Fruit fly (Drosophila melanogaster) whole organism, embryonic: Measurements from ENCODE around the gene Antdh.

Experiments used
- Abd-B ChIP-seq: fragments of 200-800 bp; sonication (Bioruptor generic); optimal IDR thresholded peaks from 2 replicates; lab custom pipeline; 2018; ENCODE audit warnings: missing biosample characterization, mild to moderate bottlenecking, missing genetic modification characterization, moderate library complexity
- BtbVII ChIP-seq: fragments of 200-800 bp; sonication (Bioruptor generic); optimal IDR thresholded peaks from 3 replicates; lab custom pipeline; 2017; ENCODE audit warnings: missing biosample characterization, mild to moderate bottlenecking, missing genetic modification characterization
- CG11085 ChIP-seq: fragments of 200-800 bp; sonication (Bioruptor generic); IDR thresholded peaks from 2 replicates; pipeline ENCODE4 v1.3.6; 2022; ENCODE audit warnings: missing biosample characterization, missing genetic modification characterization
- CG11695 ChIP-seq: fragments of 200-800 bp; sonication (Bioruptor generic); IDR thresholded peaks from 3 replicates; pipeline ENCODE4 v1.3.6; 2022; ENCODE audit warnings: missing biosample characterization, missing genetic modification characterization
- CG12104 ChIP-seq: fragments of 200-800 bp; sonication (Bioruptor generic); optimal IDR thresholded peaks from 3 replicates; lab custom pipeline; 2016; ENCODE audit warnings: missing biosample characterization, missing genetic modification characterization
- CG14014 ChIP-seq: fragments of 200-800 bp; sonication (Bioruptor generic); IDR thresholded peaks from 2 replicates; pipeline ENCODE4 v1.3.6; 2022; ENCODE audit warnings: missing biosample characterization, missing genetic modification characterization
- CG14667 ChIP-seq: fragments of 200-800 bp; sonication (Bioruptor generic); IDR thresholded peaks from 2 replicates; pipeline ENCODE4 v1.3.6; 2022; ENCODE audit warnings: missing biosample characterization, missing genetic modification characterization
- CG14965 ChIP-seq: fragments of 200-800 bp; sonication (Bioruptor generic); optimal IDR thresholded peaks from 2 replicates; lab custom pipeline; 2016; ENCODE audit warnings: missing biosample characterization, missing genetic modification characterization, borderline replicate concordance
- CG17361 ChIP-seq: fragments of 200-800 bp; sonication (Bioruptor generic); IDR thresholded peaks from 3 replicates; pipeline ENCODE4 v1.3.6; 2022; ENCODE audit warnings: missing biosample characterization, missing genetic modification characterization
- CG17385 ChIP-seq: fragments of 200-800 bp; sonication (Bioruptor generic); optimal IDR thresholded peaks from 3 replicates; lab custom pipeline; 2018; ENCODE audit warnings: missing biosample characterization, mild to moderate bottlenecking, missing genetic modification characterization
- CG18619 ChIP-seq: fragments of 200-800 bp; sonication (Bioruptor generic); optimal IDR thresholded peaks from 3 replicates; lab custom pipeline; 2017; ENCODE audit warnings: missing biosample characterization, mild to moderate bottlenecking, missing genetic modification characterization
- CG2129 ChIP-seq: fragments of 200-800 bp; sonication (Bioruptor generic); IDR thresholded peaks from 2 replicates; pipeline ENCODE4 v1.3.6; 2022; ENCODE audit warnings: missing biosample characterization, missing genetic modification characterization; ENCODE audit not compliant: partially characterized antibody
- CG31441 ChIP-seq: fragments of 200-800 bp; sonication (Bioruptor generic); IDR thresholded peaks from 2 replicates; pipeline ENCODE4 v1.3.6; 2022; ENCODE audit warnings: missing biosample characterization, missing genetic modification characterization
- CG32767 ChIP-seq: fragments of 200-800 bp; sonication (Bioruptor generic); IDR thresholded peaks from 2 replicates; pipeline ENCODE4 v1.3.6; 2022; ENCODE audit warnings: missing biosample characterization, missing genetic modification characterization
- CG34422 ChIP-seq: fragments of 200-800 bp; sonication (Bioruptor generic); IDR thresholded peaks from 3 replicates; pipeline ENCODE4 v1.3.6; 2022; ENCODE audit warnings: missing biosample characterization, missing genetic modification characterization
- CG4360 ChIP-seq: fragments of 200-800 bp; sonication (Bioruptor generic); IDR thresholded peaks from 2 replicates; pipeline ENCODE4 v1.3.6; 2022; ENCODE audit warnings: missing biosample characterization, missing genetic modification characterization
- CG4730 ChIP-seq: fragments of 200-800 bp; sonication (Bioruptor generic); IDR thresholded peaks from 2 replicates; pipeline ENCODE4 v1.3.6; 2022; ENCODE audit warnings: missing biosample characterization, missing genetic modification characterization
- CG4820 ChIP-seq: fragments of 200-800 bp; sonication (Bioruptor generic); optimal IDR thresholded peaks from 3 replicates; lab custom pipeline; 2016; ENCODE audit warnings: missing biosample characterization, missing genetic modification characterization
- CG4854 ChIP-seq: fragments of 200-800 bp; sonication (Bioruptor generic); optimal IDR thresholded peaks from 2 replicates; lab custom pipeline; 2016; ENCODE audit warnings: missing biosample characterization, missing genetic modification characterization, inconsistent platforms
- CG9932 ChIP-seq: fragments of 200-800 bp; sonication (Bioruptor generic); IDR thresholded peaks from 2 replicates; pipeline ENCODE4 v1.3.6; 2022; ENCODE audit warnings: missing biosample characterization, missing genetic modification characterization
- Dp ChIP-seq: fragments of 200-800 bp; sonication (Bioruptor generic); optimal IDR thresholded peaks from 2 replicates; lab custom pipeline; 2018; ENCODE audit warnings: missing biosample characterization, mild to moderate bottlenecking, missing genetic modification characterization, moderate library complexity
- Drgx ChIP-seq: fragments of 200-800 bp; sonication (Bioruptor generic); IDR thresholded peaks from 2 replicates; pipeline ENCODE4 v1.3.6; 2022; ENCODE audit warnings: missing biosample characterization, missing genetic modification characterization
- E2f1 ChIP-seq: fragments of 200-800 bp; sonication (Bioruptor generic); IDR thresholded peaks from 2 replicates; pipeline ENCODE4 v1.3.6; 2022; ENCODE audit warnings: missing biosample characterization, missing genetic modification characterization
- Ets65A ChIP-seq: fragments of 200-800 bp; sonication (Bioruptor generic); peaks from one replicate; lab custom pipeline; 2016; ENCODE audit warnings: missing biosample characterization, missing genetic modification characterization
- Ets97D ChIP-seq: fragments of 200-800 bp; sonication (Bioruptor generic); optimal IDR thresholded peaks from 3 replicates; lab custom pipeline; 2016; ENCODE audit warnings: missing biosample characterization, missing genetic modification characterization
- Jarid2 ChIP-seq: fragments of 200-800 bp; sonication (Bioruptor generic); optimal IDR thresholded peaks from 3 replicates; lab custom pipeline; 2017; ENCODE audit warnings: mild to moderate bottlenecking, missing biosample characterization, missing genetic modification reagents, missing genetic modification characterization
- NK7.1 ChIP-seq: fragments of 200-800 bp; sonication (Bioruptor generic); optimal IDR thresholded peaks from 3 replicates; lab custom pipeline; 2016; ENCODE audit warnings: missing biosample characterization, missing genetic modification characterization
- Ptx1 ChIP-seq: fragments of 200-800 bp; sonication (Bioruptor generic); IDR thresholded peaks from 2 replicates; pipeline ENCODE4 v1.3.6; 2022; ENCODE audit warnings: missing biosample characterization, missing genetic modification characterization
- Rfx ChIP-seq: fragments of 200-800 bp; sonication (Bioruptor generic); IDR thresholded peaks from 2 replicates; pipeline ENCODE4 v1.3.6; 2022; ENCODE audit warnings: missing biosample characterization, missing genetic modification characterization
- Spps ChIP-seq: fragments of 200-800 bp; sonication (Bioruptor generic); optimal IDR thresholded peaks from 2 replicates; lab custom pipeline; 2018; ENCODE audit warnings: missing biosample characterization, mild to moderate bottlenecking, missing genetic modification characterization
- al ChIP-seq: fragments of 200-800 bp; sonication (Bioruptor generic); IDR thresholded peaks from 2 replicates; pipeline ENCODE4 v1.3.6; 2022; ENCODE audit warnings: missing biosample characterization, missing genetic modification characterization
- ase ChIP-seq: fragments of 200-800 bp; sonication (Bioruptor generic); IDR thresholded peaks from 3 replicates; pipeline ENCODE4 v1.3.6; 2022; ENCODE audit warnings: missing biosample characterization, missing genetic modification characterization
- az2 ChIP-seq: fragments of 200-800 bp; sonication (Bioruptor generic); optimal IDR thresholded peaks from 3 replicates; lab custom pipeline; 2016; ENCODE audit warnings: missing biosample characterization, missing genetic modification characterization
- bigmax ChIP-seq: fragments of 200-800 bp; sonication (Bioruptor generic); optimal IDR thresholded peaks from 2 replicates; lab custom pipeline; 2018; ENCODE audit warnings: missing biosample characterization, mild to moderate bottlenecking, missing genetic modification characterization
- chinmo ChIP-seq: fragments of 200-800 bp; sonication (Bioruptor generic); IDR thresholded peaks from 4 replicates; pipeline ENCODE4 v1.3.6; 2022; ENCODE audit warnings: missing biosample characterization, missing genetic modification characterization; ENCODE audit not compliant: partially characterized antibody
- ci ChIP-seq: fragments of 200-800 bp; sonication (Bioruptor generic); IDR thresholded peaks from 3 replicates; pipeline ENCODE4 v1.3.6; 2022; ENCODE audit warnings: missing biosample characterization, missing genetic modification characterization
- da ChIP-seq: fragments of 200-800 bp; sonication (Bioruptor generic); optimal IDR thresholded peaks from 2 replicates; lab custom pipeline; 2016; ENCODE audit warnings: missing biosample characterization, missing genetic modification characterization
- ftz-f1 ChIP-seq: fragments of 200-800 bp; sonication (Bioruptor generic); optimal IDR thresholded peaks from 2 replicates; lab custom pipeline; 2016; ENCODE audit warnings: missing biosample characterization, missing genetic modification characterization
- gce ChIP-seq: fragments of 200-800 bp; sonication (Bioruptor generic); IDR thresholded peaks from 3 replicates; pipeline ENCODE4 v1.3.6; 2022; ENCODE audit warnings: missing biosample characterization, missing genetic modification characterization
- hth ChIP-seq: fragments of >200 bp; optimal IDR thresholded peaks from 2 replicates; lab custom pipeline; 2017; ENCODE audit warnings: inconsistent platforms
- ind ChIP-seq: fragments of 200-800 bp; sonication (Bioruptor generic); optimal IDR thresholded peaks from 3 replicates; lab custom pipeline; 2016; ENCODE audit warnings: missing biosample characterization, missing genetic modification characterization
- nerfin-1 ChIP-seq: fragments of 200-800 bp; sonication (Bioruptor generic); optimal IDR thresholded peaks from 3 replicates; lab custom pipeline; 2019; ENCODE audit warnings: missing biosample characterization, mild to moderate bottlenecking, missing genetic modification characterization, moderate library complexity
- onecut ChIP-seq: fragments of 200-800 bp; sonication (Bioruptor generic); IDR thresholded peaks from 2 replicates; pipeline ENCODE4 v1.3.6; 2022; ENCODE audit warnings: missing biosample characterization, missing genetic modification characterization
- peb ChIP-seq: fragments of 200-800 bp; sonication (Bioruptor generic); IDR thresholded peaks from 2 replicates; pipeline ENCODE4 v1.3.6; 2022; ENCODE audit warnings: missing biosample characterization, missing genetic modification characterization
- sqz ChIP-seq: fragments of 200-800 bp; sonication (Bioruptor generic); optimal IDR thresholded peaks from 3 replicates; lab custom pipeline; 2018; ENCODE audit warnings: missing biosample characterization, mild to moderate bottlenecking, missing genetic modification characterization
- tna ChIP-seq: fragments of 200-800 bp; sonication (Bioruptor generic); IDR thresholded peaks from 2 replicates; pipeline ENCODE4 v1.3.6; 2022; ENCODE audit warnings: missing biosample characterization, missing genetic modification characterization; ENCODE audit not compliant: partially characterized antibody
- trh ChIP-seq: fragments of 200-800 bp; sonication (Bioruptor generic); optimal IDR thresholded peaks from 2 replicates; lab custom pipeline; 2016; ENCODE audit warnings: missing biosample characterization, missing genetic modification characterization
- tup ChIP-seq: fragments of 200-800 bp; sonication (Bioruptor generic); optimal IDR thresholded peaks from 2 replicates; lab custom pipeline; 2016; ENCODE audit warnings: missing biosample characterization, mild to moderate bottlenecking, missing genetic modification characterization, moderate library complexity
- unpg ChIP-seq: fragments of 200-800 bp; sonication (Bioruptor generic); optimal IDR thresholded peaks from 3 replicates; lab custom pipeline; 2018; ENCODE audit warnings: missing biosample characterization, mild to moderate bottlenecking, missing genetic modification characterization, moderate library complexity
- wdn ChIP-seq: fragments of 200-800 bp; sonication (Bioruptor generic); IDR thresholded peaks from 2 replicates; pipeline ENCODE4 v1.3.6; 2022; ENCODE audit warnings: missing biosample characterization, missing genetic modification characterization

Antdh gene

dm6 chrX:11147553-11148067 lies 21.2 kb downstream of the Antdh start (continued):
- TF ChIP-seq peb (no peak), CG4820 (GFP tag; lab: Kevin White, UChicago) (no peak), CG2129 (GFP tag; lab: Robert Waterston, UW) (no peak), chinmo (GFP tag; lab: Robert Waterston, UW) (0 out of 4 replicates have a peak, but pooled peaks have one; percentile 27), tna (GFP tag; lab: Robert Waterston, UW) (no peak), bigmax (GFP tag; lab: Kevin White, UChicago) (peak; percentile 92), trh (GFP tag; lab: Kevin White, UChicago) (no peak), CG18619 (GFP tag; lab: Kevin White, UChicago) (no peak), CG4854 (no peak), sqz (peak; percentile 68), Rfx (GFP tag; lab: Robert Waterston, UW) (0 out of 2 replicates have a peak, but pooled peaks have one; percentile 22), Dp (GFP tag; lab: Kevin White, UChicago) (peak; percentile 7), BtbVII (GFP tag; lab: Kevin White, UChicago) (no peak), CG14667 (no peak), Drgx (0 out of 2 replicates have a peak, but pooled peaks have one; percentile 24), CG4360 (GFP tag; lab: Robert Waterston, UW) (no peak), Spps (tag; lab: Kevin White, UChicago) (no peak), nerfin-1 (tag; lab: Kevin White, UChicago) (peak; percentile 64), ci (no peak), E2f1 (GFP tag; lab: Robert Waterston, UW) (0 out of 2 replicates have a peak, but pooled peaks have one; percentile 15), onecut (GFP tag; lab: Robert Waterston, UW) (no peak), Abd-B (GFP tag; lab: Kevin White, UChicago) (no peak), unpg (no peak), Jarid2 (GFP tag; lab: Kevin White, UChicago) (no peak), CG14014 (GFP tag; lab: Robert Waterston, UW) (no peak), CG31441 (no peak), ftz-f1 (GFP tag; lab: Kevin White, UChicago) (peak; percentile 7), CG12104 (GFP tag; lab: Kevin White, UChicago) (no peak), az2 (GFP tag; lab: Kevin White, UChicago) (no peak), Ets97D (no peak), CG14965 (GFP tag; lab: Kevin White, UChicago) (no peak), CG32767 (GFP tag; lab: Robert Waterston, UW) (no peak), NK7.1 (GFP tag; lab: Kevin White, UChicago) (no peak), CG34422 (GFP tag; lab: Robert Waterston, UW) (peak; percentile 63; the same call in 1 of the 3 replicates)

dm6 chrX:11146598-11147176 lies 22.2 kb downstream of the Antdh start:
- TF ChIP-seq tup (GFP tag; lab: Kevin White, UChicago), result no peak
- 0 out of 3 replicates have a peak, but pooled peaks have one; percentile 36 for TF ChIP-seq ase (GFP tag; lab: Robert Waterston, UW)
- no peak for TF ChIP-seq CG11085
- TF ChIP-seq E2f1 (GFP tag; lab: Robert Waterston, UW), result 0 out of 2 replicates have a peak, but pooled peaks have one; percentile 34
- TF ChIP-seq CG4820 (GFP tag; lab: Kevin White, UChicago), result peak; percentile 96
- 0 out of 2 replicates have a peak, but pooled peaks have one; percentile 20 for TF ChIP-seq al
- no peak for TF ChIP-seq sqz
- no peak for TF ChIP-seq Ets65A (GFP tag; lab: Kevin White, UChicago)
- TF ChIP-seq da (GFP tag; lab: Kevin White, UChicago), result peak; percentile 3
- TF ChIP-seq CG17385 (GFP tag; lab: Kevin White, UChicago), result no peak
- TF ChIP-seq CG9932 (GFP tag; lab: Robert Waterston, UW), result 0 out of 2 replicates have a peak, but pooled peaks have one; percentile 20
- TF ChIP-seq gce (GFP tag; lab: Robert Waterston, UW), result no peak
- 0 out of 2 replicates have a peak, but pooled peaks have one; percentile 5 for TF ChIP-seq CG4730 (GFP tag; lab: Robert Waterston, UW)
- 0 out of 2 replicates have a peak, but pooled peaks have one; percentile 11 for TF ChIP-seq Ptx1 (GFP tag; lab: Robert Waterston, UW)
- TF ChIP-seq wdn, result no peak
- TF ChIP-seq NK7.1 (GFP tag; lab: Kevin White, UChicago), result peak; percentile 6
- 0 out of 3 replicates have a peak, but pooled peaks have one; percentile 10 for TF ChIP-seq CG17361 (GFP tag; lab: Robert Waterston, UW)
- TF ChIP-seq CG32767 (GFP tag; lab: Robert Waterston, UW), result no peak
- TF ChIP-seq ind (GFP tag; lab: Kevin White, UChicago), result peak; percentile 27
- TF ChIP-seq hth (lab: Kevin White, UChicago), result no peak
- TF ChIP-seq CG11695, result peak; percentile 51; the same call in 1 of the 3 replicates
